Worm (Caenorhabditis elegans) whole organism, late embryonic: Measurements from ENCODE around the gene Y61A9LA.12.

Experiments
- C08G9.2 ChIP-seq: sonication (generic microtip); optimal IDR thresholded peaks from 2 replicates; lab custom pipeline; 2016; ENCODE audit warnings: mild to moderate bottlenecking, missing genetic modification characterization, moderate library complexity, missing compliant biosample characterization
- C38D4.7 ChIP-seq: fragments of 200-800 bp; sonication (Bioruptor generic); optimal IDR thresholded peaks from 2 replicates; lab custom pipeline; 2018; ENCODE audit warnings: mild to moderate bottlenecking, missing genetic modification characterization, moderate library complexity, missing compliant biosample characterization
- K09A11.1 ChIP-seq: sonication (generic microtip); optimal IDR thresholded peaks from 2 replicates; lab custom pipeline; 2017; ENCODE audit warnings: antibody characterized with exemption, mild to moderate bottlenecking, missing genetic modification characterization, missing compliant biosample characterization; ENCODE audit not compliant: insufficient read depth
- Y22D7AL.16 ChIP-seq: sonication (generic microtip); optimal IDR thresholded peaks from 2 replicates; lab custom pipeline; 2016; ENCODE audit warnings: missing genetic modification characterization, missing compliant biosample characterization
- ahr-1 ChIP-seq: sonication (generic microtip); optimal IDR thresholded peaks from 2 replicates; lab custom pipeline; 2016; ENCODE audit warnings: missing genetic modification characterization, missing compliant biosample characterization
- ama-1 ChIP-seq: fragments of 150-350 bp; optimal IDR thresholded peaks from 2 replicates; lab custom pipeline; 2014
- ceh-14 ChIP-seq: sonication (generic microtip); optimal IDR thresholded peaks from 2 replicates; lab custom pipeline; 2016; ENCODE audit warnings: missing genotype, missing genetic modification characterization, missing compliant biosample characterization
- ceh-18 ChIP-seq: sonication (generic microtip); optimal IDR thresholded peaks from 2 replicates; lab custom pipeline; 2016; ENCODE audit warnings: missing genetic modification characterization, missing compliant biosample characterization
- ceh-2 ChIP-seq: sonication (generic microtip); optimal IDR thresholded peaks from 2 replicates; lab custom pipeline; 2016; ENCODE audit warnings: missing genotype, missing genetic modification characterization, missing compliant biosample characterization
- ceh-24 ChIP-seq: sonication (generic microtip); optimal IDR thresholded peaks from 2 replicates; lab custom pipeline; 2016; ENCODE audit warnings: mild to moderate bottlenecking, missing genetic modification characterization, missing compliant biosample characterization
- ceh-30 ChIP-seq: fragments of 150-350 bp; optimal IDR thresholded peaks from 2 replicates; lab custom pipeline; 2014; ENCODE audit warnings: missing biosample characterization, missing genetic modification characterization
- ceh-31 ChIP-seq: sonication (generic microtip); optimal IDR thresholded peaks from 2 replicates; lab custom pipeline; 2016; ENCODE audit warnings: missing genetic modification characterization, missing compliant biosample characterization
- ceh-34 ChIP-seq: sonication (generic microtip); optimal IDR thresholded peaks from 2 replicates; lab custom pipeline; 2016; ENCODE audit warnings: mild to moderate bottlenecking, missing genetic modification characterization, missing compliant biosample characterization
- ceh-45 ChIP-seq: fragments of 200-800 bp; sonication (Bioruptor generic); IDR thresholded peaks from 2 replicates; pipeline ENCODE4 v1.3.6; 2022; ENCODE audit warnings: missing genetic modification reagents, missing genetic modification characterization, missing compliant biosample characterization
- ceh-6 ChIP-seq: fragments of 200-800 bp; sonication (Bioruptor generic); optimal IDR thresholded peaks from 2 replicates; lab custom pipeline; 2018; ENCODE audit warnings: mild to moderate bottlenecking, missing genetic modification characterization, missing compliant biosample characterization
- ceh-9 ChIP-seq: sonication (generic microtip); optimal IDR thresholded peaks from 2 replicates; lab custom pipeline; 2016; ENCODE audit warnings: mild to moderate bottlenecking, missing genetic modification characterization, inconsistent platforms, missing compliant biosample characterization
- dmd-4 ChIP-seq: sonication (generic microtip); optimal IDR thresholded peaks from 2 replicates; lab custom pipeline; 2016; ENCODE audit warnings: borderline replicate concordance, missing genetic modification characterization, missing compliant biosample characterization
- dve-1 ChIP-seq: sonication (generic microtip); optimal IDR thresholded peaks from 2 replicates; lab custom pipeline; 2017; ENCODE audit warnings: antibody characterized with exemption, mild to moderate bottlenecking, missing genetic modification characterization, missing compliant biosample characterization
- elt-4 ChIP-seq: sonication (generic microtip); optimal IDR thresholded peaks from 2 replicates; lab custom pipeline; 2016; ENCODE audit warnings: missing genetic modification characterization, missing compliant biosample characterization
- ets-4 ChIP-seq: sonication (generic microtip); optimal IDR thresholded peaks from 2 replicates; lab custom pipeline; 2016; ENCODE audit warnings: missing genetic modification characterization, missing compliant biosample characterization
- eyg-1 ChIP-seq: sonication (generic microtip); optimal IDR thresholded peaks from 2 replicates; lab custom pipeline; 2016; ENCODE audit warnings: missing genotype, missing genetic modification characterization, missing compliant biosample characterization
- fkh-10 ChIP-seq: fragments of 150-350 bp; optimal IDR thresholded peaks from 2 replicates; lab custom pipeline; 2014; ENCODE audit warnings: missing biosample characterization, missing genetic modification reagents, missing genetic modification characterization
- hlh-13 ChIP-seq: fragments of 200-800 bp; sonication (Bioruptor generic); optimal IDR thresholded peaks from 2 replicates; lab custom pipeline; 2018; ENCODE audit warnings: mild to moderate bottlenecking, missing genetic modification characterization, missing compliant biosample characterization
- hlh-15 ChIP-seq: sonication (generic microtip); optimal IDR thresholded peaks from 2 replicates; lab custom pipeline; 2016; ENCODE audit warnings: missing genetic modification characterization, missing compliant biosample characterization
- hlh-8 ChIP-seq: sonication (generic microtip); optimal IDR thresholded peaks from 2 replicates; lab custom pipeline; 2016; ENCODE audit warnings: missing genotype, missing genetic modification characterization, missing compliant biosample characterization
- lim-6 ChIP-seq: sonication (generic microtip); optimal IDR thresholded peaks from 2 replicates; lab custom pipeline; 2016; ENCODE audit warnings: missing genetic modification characterization, missing compliant biosample characterization
- lin-11 ChIP-seq: fragments of 200-800 bp; sonication (Bioruptor generic); optimal IDR thresholded peaks from 2 replicates; lab custom pipeline; 2018; ENCODE audit warnings: mild to moderate bottlenecking, missing genetic modification characterization, missing compliant biosample characterization
- mec-3 ChIP-seq: sonication (generic microtip); optimal IDR thresholded peaks from 2 replicates; lab custom pipeline; 2016; ENCODE audit warnings: borderline replicate concordance, missing genetic modification characterization, missing compliant biosample characterization
- nfya-1 ChIP-seq: sonication (generic microtip); optimal IDR thresholded peaks from 2 replicates; lab custom pipeline; 2017; ENCODE audit warnings: missing genetic modification characterization, mild to moderate bottlenecking, missing compliant biosample characterization, antibody characterized with exemption, moderate library complexity
- nhr-11 ChIP-seq: fragments of 150-350 bp; optimal IDR thresholded peaks from 2 replicates; lab custom pipeline; 2014; ENCODE audit warnings: missing biosample characterization, missing genetic modification characterization
- nhr-232 ChIP-seq: sonication (generic microtip); optimal IDR thresholded peaks from 2 replicates; lab custom pipeline; 2016; ENCODE audit warnings: missing genetic modification characterization, missing compliant biosample characterization
- pag-3 ChIP-seq: sonication (generic microtip); optimal IDR thresholded peaks from 2 replicates; lab custom pipeline; 2016; ENCODE audit warnings: missing compliant biosample characterization, missing genetic modification characterization, borderline replicate concordance
- pax-1 ChIP-seq: fragments of 150-350 bp; optimal IDR thresholded peaks from 2 replicates; lab custom pipeline; 2014; ENCODE audit warnings: missing biosample characterization, missing genetic modification characterization
- pha-2 ChIP-seq: sonication (generic microtip); optimal IDR thresholded peaks from 2 replicates; lab custom pipeline; 2017; ENCODE audit warnings: mild to moderate bottlenecking, missing genetic modification characterization, missing compliant biosample characterization
- pha-4 ChIP-seq: fragments of 150-350 bp; optimal IDR thresholded peaks from 2 replicates; lab custom pipeline; 2018; ENCODE audit warnings: missing biosample characterization, missing genetic modification reagents, missing genetic modification characterization
- pqm-1 ChIP-seq: sonication (generic microtip); optimal IDR thresholded peaks from 2 replicates; lab custom pipeline; 2016; ENCODE audit warnings: missing genetic modification characterization, missing compliant biosample characterization
- ref-2 ChIP-seq: sonication (generic microtip); optimal IDR thresholded peaks from 2 replicates; lab custom pipeline; 2016; ENCODE audit warnings: missing genetic modification characterization, missing compliant biosample characterization
- sdc-2 ChIP-seq: sonication (generic microtip); optimal IDR thresholded peaks from 2 replicates; lab custom pipeline; 2016; ENCODE audit warnings: missing genotype, missing genetic modification characterization, missing compliant biosample characterization
- ttx-3 ChIP-seq: sonication (generic microtip); optimal IDR thresholded peaks from 2 replicates; lab custom pipeline; 2016; ENCODE audit warnings: missing genetic modification reagents, missing genetic modification characterization, missing compliant biosample characterization
- unc-3 ChIP-seq, 2 experiments: fragments of 200-800 bp in 1 of 2; sonication (Bioruptor generic) in 1 of 2; sonication (generic microtip) in 1 of 2; conservative IDR thresholded peaks in 1 of 2; optimal IDR thresholded peaks in 1 of 2; 2 replicates each; pipeline versions ENCODE4 v1.3.6 to Lab custom; 2016 to 2022; ENCODE audit warnings: missing compliant biosample characterization in 2 of 2, missing genetic modification characterization in 2 of 2, missing genetic modification reagents in 1 of 2
- unc-42 ChIP-seq: sonication (generic microtip); optimal IDR thresholded peaks from 2 replicates; lab custom pipeline; 2016; ENCODE audit warnings: missing genotype, missing genetic modification characterization, missing compliant biosample characterization
- unc-86 ChIP-seq: sonication (generic microtip); optimal IDR thresholded peaks from 2 replicates; lab custom pipeline; 2016; ENCODE audit warnings: missing genetic modification characterization, missing compliant biosample characterization
- zip-5 ChIP-seq: sonication (generic microtip); optimal IDR thresholded peaks from 2 replicates; lab custom pipeline; 2016; ENCODE audit warnings: missing genetic modification characterization, missing compliant biosample characterization
- ztf-16 ChIP-seq: sonication (generic microtip); optimal IDR thresholded peaks from 2 replicates; lab custom pipeline; 2017; ENCODE audit warnings: missing genetic modification characterization, missing compliant biosample characterization

Gene Y61A9LA.12

ce11 chrV:4507836-4508462 lies 45.7 kb upstream of the Y61A9LA.12 start (continued):
- no peak for TF ChIP-seq pqm-1 (tag; lab: Kevin White, UChicago)
- no peak for TF ChIP-seq lin-11 (tag; lab: Kevin White, UChicago)
- peak; percentile 41 for TF ChIP-seq ceh-2 (tag; lab: Kevin White, UChicago)
- no peak for TF ChIP-seq dve-1 (tag; lab: Kevin White, UChicago)
- peak; percentile 38 for TF ChIP-seq dmd-4
- no peak for TF ChIP-seq eyg-1
- TF ChIP-seq nhr-11 (tag; lab: Kevin White, UChicago): no peak
- TF ChIP-seq hlh-8 (tag; lab: Kevin White, UChicago): peak; percentile 63
- TF ChIP-seq ceh-18: peak; percentile 81
- peak; percentile 50 for TF ChIP-seq ceh-34 (tag; lab: Kevin White, UChicago)
- no peak for TF ChIP-seq pax-1
- no peak for TF ChIP-seq Y22D7AL.16 (tag; lab: Kevin White, UChicago)
- peak; percentile 9 for TF ChIP-seq unc-42 (tag; lab: Kevin White, UChicago)
- no peak for TF ChIP-seq ahr-1 (tag; lab: Kevin White, UChicago)
- no peak for TF ChIP-seq fkh-10 (GFP tag; lab: Kevin White, UChicago)
- no peak for TF ChIP-seq pha-2 (tag; lab: Kevin White, UChicago)
- TF ChIP-seq pha-4 (tag; lab: Kevin White, UChicago): no peak
- TF ChIP-seq pag-3 (tag; lab: Kevin White, UChicago): no peak
- no peak for TF ChIP-seq ttx-3 (tag; lab: Kevin White, UChicago)
- TF ChIP-seq nfya-1: peak; percentile 74
- TF ChIP-seq ceh-9 (tag; lab: Kevin White, UChicago): no peak
- no peak for TF ChIP-seq hlh-13
- peak; percentile 70 for TF ChIP-seq ceh-31
- peak; percentile 63 for TF ChIP-seq ama-1
- no peak for TF ChIP-seq sdc-2 (tag; lab: Kevin White, UChicago)
- TF ChIP-seq K09A11.1 (tag; lab: Kevin White, UChicago): no peak
- TF ChIP-seq C08G9.2: no peak
- TF ChIP-seq mec-3 (tag; lab: Kevin White, UChicago): no peak
- no peak for TF ChIP-seq ceh-6 (GFP tag; lab: Kevin White, UChicago)
- no peak for TF ChIP-seq elt-4 (tag; lab: Kevin White, UChicago)
- no peak for TF ChIP-seq hlh-15 (tag; lab: Kevin White, UChicago)
- no peak for TF ChIP-seq unc-3 (GFP tag; conservative IDR thresholded peaks at IDR 0.05; lab: Robert Waterston, UW)
- TF ChIP-seq unc-3 (tag; optimal IDR thresholded peaks at IDR 0.05; lab: Kevin White, UChicago): peak; percentile 20
- TF ChIP-seq ceh-30 (tag; lab: Kevin White, UChicago): no peak

- TF ChIP-seq nhr-232 (tag; lab: Kevin White, UChicago): no peak
- no peak for TF ChIP-seq ets-4 (tag; lab: Kevin White, UChicago)
- TF ChIP-seq fkh-10 (GFP tag; lab: Kevin White, UChicago): no peak
- no peak for TF ChIP-seq ceh-14
- no peak for TF ChIP-seq ahr-1 (tag; lab: Kevin White, UChicago)
- TF ChIP-seq mec-3 (tag; lab: Kevin White, UChicago): no peak
- TF ChIP-seq pha-2 (tag; lab: Kevin White, UChicago): no peak
- TF ChIP-seq ztf-16 (tag; lab: Kevin White, UChicago): no peak
- no peak for TF ChIP-seq ceh-34 (tag; lab: Kevin White, UChicago)
- no peak for TF ChIP-seq pqm-1 (tag; lab: Kevin White, UChicago)
- TF ChIP-seq nfya-1: no peak
- TF ChIP-seq ceh-24 (tag; lab: Kevin White, UChicago): no peak
- TF ChIP-seq ref-2 (tag; lab: Kevin White, UChicago): no peak
- no peak for TF ChIP-seq K09A11.1 (tag; lab: Kevin White, UChicago)
- TF ChIP-seq ttx-3 (tag; lab: Kevin White, UChicago): no peak
- no peak for TF ChIP-seq unc-86 (tag; lab: Kevin White, UChicago)
- TF ChIP-seq lim-6: no peak
- TF ChIP-seq ceh-45 (GFP tag; lab: Robert Waterston, UW): no peak
- no peak for TF ChIP-seq zip-5 (tag; lab: Kevin White, UChicago)
- TF ChIP-seq C38D4.7 (GFP tag; lab: Kevin White, UChicago): no peak
Observed at ce11 chrV:4508772-4509171, 44.9 kb upstream of the Y61A9LA.12 start.
